Fruit fly (Drosophila melanogaster) whole organism, prepupa: ENCODE results near the gene TwdlN.

Experiments
- CG10631 ChIP-seq: fragments of 200-800 bp; sonication (Bioruptor generic); optimal IDR thresholded peaks from 2 replicates; lab custom pipeline; 2016; ENCODE audit warnings: missing biosample characterization, missing genetic modification characterization
- CG10669 ChIP-seq: fragments of 200-800 bp; sonication (Bioruptor generic); optimal IDR thresholded peaks from 3 replicates; lab custom pipeline; 2018; ENCODE audit warnings: missing biosample characterization, mild to moderate bottlenecking, missing genetic modification characterization, moderate library complexity
- CG11294 ChIP-seq: fragments of 200-800 bp; sonication (Bioruptor generic); IDR thresholded peaks from 2 replicates; pipeline ENCODE4 v1.3.6; 2022; ENCODE audit warnings: missing biosample characterization, missing genetic modification characterization
- CG11762 ChIP-seq: fragments of 200-800 bp; sonication (Bioruptor generic); optimal IDR thresholded peaks from 3 replicates; lab custom pipeline; 2016; ENCODE audit warnings: missing biosample characterization, missing genetic modification characterization; ENCODE audit not compliant: insufficient read depth
- CG11902 ChIP-seq: fragments of 200-800 bp; sonication (Bioruptor generic); optimal IDR thresholded peaks from 3 replicates; lab custom pipeline; 2016; ENCODE audit warnings: missing biosample characterization, missing genetic modification characterization
- CG1621 ChIP-seq: fragments of 200-800 bp; sonication (Bioruptor generic); optimal IDR thresholded peaks from 3 replicates; lab custom pipeline; 2018; ENCODE audit warnings: missing biosample characterization, mild to moderate bottlenecking, missing genetic modification characterization
- CG16779 ChIP-seq: fragments of 200-800 bp; sonication (Bioruptor generic); optimal IDR thresholded peaks from 3 replicates; lab custom pipeline; 2017; ENCODE audit warnings: missing biosample characterization, mild to moderate bottlenecking, missing genetic modification characterization
- CG3032 ChIP-seq: fragments of 200-800 bp; optimal IDR thresholded peaks from 2 replicates; lab custom pipeline; 2019; ENCODE audit warnings: missing biosample characterization, mild to moderate bottlenecking, missing genetic modification characterization, moderate library complexity
- CG32006 ChIP-seq: fragments of 200-800 bp; sonication (Bioruptor generic); optimal IDR thresholded peaks from 3 replicates; lab custom pipeline; 2017; ENCODE audit warnings: missing biosample characterization, mild to moderate bottlenecking, missing genetic modification characterization
- CG3919 ChIP-seq: fragments of 200-800 bp; sonication (Bioruptor generic); optimal IDR thresholded peaks from 3 replicates; lab custom pipeline; 2016; ENCODE audit warnings: missing biosample characterization, missing genetic modification characterization
- CG4318 ChIP-seq: fragments of 200-800 bp; sonication (Bioruptor generic); optimal IDR thresholded peaks from 3 replicates; lab custom pipeline; 2017; ENCODE audit warnings: missing biosample characterization, mild to moderate bottlenecking, missing genetic modification characterization
- CG6163 ChIP-seq: fragments of 200-800 bp; sonication (Bioruptor generic); IDR thresholded peaks from 3 replicates; pipeline ENCODE4 v1.3.6; 2022; ENCODE audit warnings: missing biosample characterization, missing genetic modification characterization
- CG6276 ChIP-seq: fragments of 200-800 bp; sonication (Bioruptor generic); optimal IDR thresholded peaks from 2 replicates; lab custom pipeline; 2017; ENCODE audit warnings: missing biosample characterization, mild to moderate bottlenecking, missing genetic modification characterization
- CG6792 ChIP-seq: fragments of 200-800 bp; sonication (Bioruptor generic); optimal IDR thresholded peaks from 3 replicates; lab custom pipeline; 2016; ENCODE audit warnings: missing biosample characterization, missing genetic modification characterization
- CG7368 ChIP-seq: fragments of 200-800 bp; sonication (Bioruptor generic); optimal IDR thresholded peaks from 3 replicates; lab custom pipeline; 2016; ENCODE audit warnings: missing biosample characterization, missing genetic modification characterization
- CG8319 ChIP-seq: fragments of 200-800 bp; sonication (Bioruptor generic); optimal IDR thresholded peaks from 3 replicates; lab custom pipeline; 2016; ENCODE audit warnings: missing biosample characterization, missing genetic modification characterization
- CG8632 ChIP-seq: fragments of 200-800 bp; sonication (Bioruptor generic); optimal IDR thresholded peaks from 3 replicates; lab custom pipeline; 2016; ENCODE audit warnings: missing biosample characterization, missing genetic modification characterization
- Eip75B ChIP-seq: fragments of 200-800 bp; sonication (Bioruptor generic); optimal IDR thresholded peaks from 3 replicates; lab custom pipeline; 2016; ENCODE audit warnings: missing biosample characterization, missing genetic modification characterization
- Eip93F ChIP-seq: fragments of 200-800 bp; sonication (Bioruptor generic); optimal IDR thresholded peaks from 2 replicates; lab custom pipeline; 2016; ENCODE audit warnings: missing biosample characterization, mild to moderate bottlenecking, missing genetic modification characterization
- Ets21C ChIP-seq: fragments of 200-800 bp; sonication (Bioruptor generic); optimal IDR thresholded peaks from 3 replicates; lab custom pipeline; 2016; ENCODE audit warnings: missing biosample characterization, missing genetic modification characterization
- Ets96B ChIP-seq: fragments of 200-800 bp; optimal IDR thresholded peaks from 2 replicates; lab custom pipeline; 2019; ENCODE audit warnings: missing biosample characterization, mild to moderate bottlenecking, missing genetic modification characterization, moderate library complexity
- Gug ChIP-seq: fragments of 200-800 bp; sonication (Bioruptor generic); IDR thresholded peaks from 2 replicates; pipeline ENCODE4 v1.3.6; 2022; ENCODE audit warnings: missing biosample characterization, missing genetic modification characterization
- Hr38 ChIP-seq: sonication (Bioruptor generic); optimal IDR thresholded peaks from 2 replicates; lab custom pipeline; 2016; ENCODE audit warnings: missing biosample characterization, missing genetic modification characterization
- Hr39 ChIP-seq: fragments of 200-800 bp; sonication (Bioruptor generic); optimal IDR thresholded peaks from 2 replicates; lab custom pipeline; 2016; ENCODE audit warnings: missing biosample characterization, missing genetic modification characterization
- Hr4 ChIP-seq: fragments of 200-800 bp; sonication (Bioruptor generic); optimal IDR thresholded peaks from 3 replicates; lab custom pipeline; 2016; ENCODE audit warnings: missing biosample characterization, missing genetic modification characterization
- Smox ChIP-seq: fragments of 200-800 bp; sonication (Bioruptor generic); optimal IDR thresholded peaks from 3 replicates; lab custom pipeline; 2016; ENCODE audit warnings: missing biosample characterization, missing genetic modification characterization
- Sox102F ChIP-seq: fragments of 200-800 bp; sonication (Bioruptor generic); optimal IDR thresholded peaks from 2 replicates; lab custom pipeline; 2016; ENCODE audit warnings: missing biosample characterization, mild to moderate bottlenecking, missing genetic modification characterization
- Sox14 ChIP-seq: fragments of 200-800 bp; sonication (Bioruptor generic); optimal IDR thresholded peaks from 3 replicates; lab custom pipeline; 2016; ENCODE audit warnings: missing biosample characterization, missing genetic modification characterization
- achi ChIP-seq: fragments of 200-800 bp; sonication (Bioruptor generic); optimal IDR thresholded peaks from 3 replicates; lab custom pipeline; 2016; ENCODE audit warnings: missing biosample characterization, missing genetic modification characterization
- dsx ChIP-seq: fragments of 200-800 bp; optimal IDR thresholded peaks from 3 replicates; lab custom pipeline; 2019; ENCODE audit warnings: missing biosample characterization, mild to moderate bottlenecking, missing genetic modification characterization, moderate library complexity; ENCODE audit not compliant: poor library complexity, severe bottlenecking
- eg ChIP-seq: fragments of 200-800 bp; sonication (Bioruptor generic); IDR thresholded peaks from 3 replicates; pipeline ENCODE4 v1.3.6; 2022; ENCODE audit warnings: missing biosample characterization, missing genetic modification characterization
- esn ChIP-seq: fragments of 200-800 bp; sonication (Bioruptor generic); optimal IDR thresholded peaks from 2 replicates; lab custom pipeline; 2016; ENCODE audit warnings: missing biosample characterization, mild to moderate bottlenecking, missing genetic modification characterization, moderate library complexity
- fd59A ChIP-seq: fragments of 200-800 bp; sonication (Bioruptor generic); optimal IDR thresholded peaks from 2 replicates; lab custom pipeline; 2017; ENCODE audit warnings: missing biosample characterization, mild to moderate bottlenecking, missing genetic modification characterization, missing genetic modification reagents
- fd85E ChIP-seq: fragments of 200-800 bp; sonication (Bioruptor generic); optimal IDR thresholded peaks from 3 replicates; lab custom pipeline; 2016; ENCODE audit warnings: missing biosample characterization, missing genetic modification characterization
- lz ChIP-seq: fragments of 200-800 bp; sonication (Bioruptor generic); optimal IDR thresholded peaks from 3 replicates; lab custom pipeline; 2016; ENCODE audit warnings: missing biosample characterization, missing genetic modification characterization
- net ChIP-seq: fragments of 200-800 bp; sonication (Bioruptor generic); optimal IDR thresholded peaks from 3 replicates; lab custom pipeline; 2016; ENCODE audit warnings: missing biosample characterization, missing genetic modification characterization
- pdm3 ChIP-seq: fragments of 200-800 bp; sonication (Bioruptor generic); optimal IDR thresholded peaks from 3 replicates; lab custom pipeline; 2016; ENCODE audit warnings: missing biosample characterization, missing genetic modification characterization
- salr ChIP-seq, 2 experiments: fragments of 200-800 bp; sonication (Bioruptor generic); optimal IDR thresholded peaks; 3 replicates each; lab custom pipeline; 2016 to 2018; ENCODE audit warnings: missing biosample characterization in 2 of 2, missing genetic modification characterization in 2 of 2, mild to moderate bottlenecking in 1 of 2
- spab ChIP-seq: fragments of 200-800 bp; sonication (Bioruptor generic); optimal IDR thresholded peaks from 2 replicates; lab custom pipeline; 2017; ENCODE audit warnings: missing biosample characterization, mild to moderate bottlenecking, missing genetic modification characterization, missing genetic modification reagents
- svp ChIP-seq: fragments of 200-800 bp; sonication (Bioruptor generic); peaks from one replicate; lab custom pipeline; 2016; ENCODE audit warnings: missing biosample characterization, missing genetic modification characterization
- topi ChIP-seq: fragments of 200-800 bp; sonication (Bioruptor generic); optimal IDR thresholded peaks from 3 replicates; lab custom pipeline; 2016; ENCODE audit warnings: missing biosample characterization, missing genetic modification characterization
- vri ChIP-seq: fragments of 200-800 bp; sonication (Bioruptor generic); optimal IDR thresholded peaks from 3 replicates; lab custom pipeline; 2016; ENCODE audit warnings: missing biosample characterization, mild to moderate bottlenecking, missing genetic modification characterization

The TwdlN gene

DNA sequence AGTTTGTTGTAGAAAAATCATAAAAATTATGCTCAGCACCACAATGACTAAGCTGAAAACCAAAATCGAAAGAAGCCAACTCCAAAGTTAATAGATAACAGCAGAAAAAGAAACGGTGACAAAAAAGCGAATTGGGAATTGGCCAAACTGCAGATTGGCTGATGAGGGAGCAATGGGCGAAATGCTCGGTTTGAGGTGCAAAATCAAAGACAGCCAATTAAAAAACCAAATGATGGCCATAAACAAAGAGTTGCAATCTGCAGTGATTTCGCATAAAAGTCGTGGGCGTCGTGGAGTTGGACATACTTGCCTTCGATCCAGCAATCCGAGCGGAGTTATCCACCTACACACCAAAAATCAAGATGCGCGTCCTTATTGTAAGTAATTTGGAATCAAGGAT, 1.8 kb downstream of the TwdlN start, which contains the start of gene TwdlH:
Gene TwdlH (plus strand): TSS at position 301 of the 400 bp plus-strand sequence.
- no peak for TF ChIP-seq Hr39 (GFP tag; lab: Kevin White, UChicago)
- TF ChIP-seq CG3032 (tag; lab: Kevin White, UChicago): no peak
- TF ChIP-seq spab: no peak
- no peak for TF ChIP-seq Smox
- no peak for TF ChIP-seq CG7368
- no peak for TF ChIP-seq Hr4
- TF ChIP-seq eg (GFP tag; lab: Robert Waterston, UW): no peak
- TF ChIP-seq achi: no peak
- TF ChIP-seq Eip93F (GFP tag; lab: Kevin White, UChicago): no peak
- TF ChIP-seq Sox14 (GFP tag; lab: Kevin White, UChicago): no peak
- TF ChIP-seq CG10669 (GFP tag; lab: Kevin White, UChicago): no peak
- TF ChIP-seq dsx (GFP tag; lab: Kevin White, UChicago): no peak
- TF ChIP-seq pdm3: no peak

DNA sequence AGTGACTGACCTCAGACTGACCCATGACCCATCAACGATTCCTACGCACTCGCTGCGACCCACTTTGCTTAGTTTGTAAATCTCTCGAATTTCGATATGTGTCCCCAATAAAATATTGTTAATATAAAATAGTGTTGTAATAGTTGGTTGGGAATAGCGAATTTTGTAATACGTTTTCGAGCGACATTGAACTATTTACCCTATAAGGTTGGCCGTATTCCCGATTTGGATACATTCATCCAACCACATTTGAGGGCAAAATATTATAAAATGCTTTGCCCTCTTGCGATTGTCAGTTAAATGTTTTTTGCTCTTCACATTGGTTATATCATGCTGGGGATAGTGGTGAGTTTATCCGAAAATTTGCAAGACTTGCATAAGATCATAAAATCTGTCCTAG, 2.9 kb downstream of the TwdlN start, which contains the start of gene TwdlR:
Gene TwdlR (plus strand): TSS at position 301 of the 400 bp plus-strand sequence.
- no peak for TF ChIP-seq Sox14 (GFP tag; lab: Kevin White, UChicago)
- TF ChIP-seq topi: no peak
- no peak for TF ChIP-seq CG11294 (GFP tag; lab: Robert Waterston, UW)
- TF ChIP-seq Eip75B (GFP tag; lab: Kevin White, UChicago): no peak
- no peak for TF ChIP-seq Ets21C (GFP tag; lab: Kevin White, UChicago)
- no peak for TF ChIP-seq Sox102F (GFP tag; lab: Kevin White, UChicago)
- no peak for TF ChIP-seq lz (GFP tag; lab: Kevin White, UChicago)
- TF ChIP-seq CG10631: no peak
- no peak for TF ChIP-seq fd85E (GFP tag; lab: Kevin White, UChicago)
- TF ChIP-seq CG11762: no peak
- no peak for TF ChIP-seq CG16779 (tag; lab: Kevin White, UChicago)
- TF ChIP-seq fd59A (GFP tag; lab: Kevin White, UChicago): no peak
- no peak for TF ChIP-seq salr (GFP tag; optimal IDR thresholded peaks at IDR 0.05; lab: Kevin White, UChicago)
- no peak for TF ChIP-seq CG6276 (GFP tag; lab: Kevin White, UChicago)

- no peak for TF ChIP-seq CG6792 (GFP tag; lab: Kevin White, UChicago)
- no peak for TF ChIP-seq vri (GFP tag; lab: Kevin White, UChicago)
- peak; percentile 24 for TF ChIP-seq svp (GFP tag; lab: Kevin White, UChicago)
- TF ChIP-seq net (GFP tag; lab: Kevin White, UChicago): no peak
Observed at dm6 chr3R:26636388-26636787, 4.7 kb downstream of the TwdlN start, which contains the start of gene TwdlS. Gene TwdlS (plus strand): TSS chr3R:26636688.

dm6 chr3R:26639503-26640075, 7.9 kb downstream of the TwdlN start, which contains the start of gene TwdlD:
Gene TwdlD (plus strand): TSS chr3R:26640025.
- TF ChIP-seq CG1621 (tag; lab: Kevin White, UChicago) (no peak), fd85E (GFP tag; lab: Kevin White, UChicago) (no peak), CG11902 (GFP tag; lab: Kevin White, UChicago) (no peak), CG8632 (GFP tag; lab: Kevin White, UChicago) (no peak), CG6163 (no peak), achi (no peak), Eip93F (GFP tag; lab: Kevin White, UChicago) (no peak), dsx (GFP tag; lab: Kevin White, UChicago) (no peak)

DNA sequence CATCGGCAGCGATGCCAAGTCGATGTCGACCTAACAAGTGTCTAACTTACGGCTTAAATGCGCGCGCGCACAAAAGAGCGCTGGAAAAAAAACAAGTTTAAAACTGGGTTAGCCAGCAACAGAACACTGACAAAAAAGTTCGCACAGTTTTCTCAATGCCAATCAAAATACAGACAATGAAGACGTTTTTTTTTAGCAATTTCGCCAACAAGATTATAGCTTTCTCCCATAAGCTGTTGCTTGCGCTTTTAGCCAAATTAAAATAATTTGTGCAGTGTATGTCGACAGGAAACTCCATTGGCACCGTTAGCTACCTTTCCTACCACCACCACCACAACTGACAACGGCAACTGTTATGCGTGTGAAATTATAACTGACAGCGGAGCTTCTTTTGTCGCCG, 22.9 kb downstream of the TwdlN start:
- TF ChIP-seq esn (GFP tag; lab: Kevin White, UChicago) (no peak), CG10669 (GFP tag; lab: Kevin White, UChicago) (no peak), dsx (GFP tag; lab: Kevin White, UChicago) (no peak), CG4318 (GFP tag; lab: Kevin White, UChicago) (no peak), svp (GFP tag; lab: Kevin White, UChicago) (no peak), fd85E (GFP tag; lab: Kevin White, UChicago) (no peak), CG6163 (peak; percentile 45; the same call in 1 of the 3 replicates), spab (no peak), Ets21C (GFP tag; lab: Kevin White, UChicago) (no peak), CG7368 (no peak), Ets96B (tag; lab: Kevin White, UChicago) (no peak), CG3919 (peak; percentile 26), CG16779 (tag; lab: Kevin White, UChicago) (no peak), vri (GFP tag; lab: Kevin White, UChicago) (no peak), Gug (GFP tag; lab: Robert Waterston, UW) (0 out of 2 replicates have a peak, but pooled peaks have one; percentile 37), CG8319 (GFP tag; lab: Kevin White, UChicago) (no peak), achi (peak; percentile 37), topi (no peak), Hr38 (GFP tag; lab: Kevin White, UChicago) (no peak), Smox (no peak), Eip93F (GFP tag; lab: Kevin White, UChicago) (no peak), CG32006 (GFP tag; lab: Kevin White, UChicago) (peak; percentile 55)
